Worm (Caenorhabditis elegans) whole organism, early embryonic: ENCODE results near the gene pepm-1.

Experiments used
- ama-1 ChIP-seq: fragments of 150-350 bp; optimal IDR thresholded peaks from 2 replicates; lab custom pipeline; 2014
- ets-7 ChIP-seq: sonication (generic microtip); optimal IDR thresholded peaks from 2 replicates; lab custom pipeline; 2016; ENCODE audit warnings: missing genotype, missing genetic modification characterization, missing compliant biosample characterization
- scrt-1 ChIP-seq: fragments of 200-800 bp; sonication (Bioruptor generic); IDR thresholded peaks from 2 replicates; pipeline ENCODE4 v1.3.6; 2022; ENCODE audit warnings: missing genetic modification characterization, missing compliant biosample characterization
- sea-1 ChIP-seq: fragments of 200-800 bp; sonication (Bioruptor generic); conservative IDR thresholded peaks from 2 replicates; pipeline ENCODE4 v1.3.6; 2022; ENCODE audit warnings: missing genetic modification characterization, missing compliant biosample characterization
- tbx-11 ChIP-seq: fragments of 200-800 bp; sonication (Bioruptor generic); IDR thresholded peaks from 2 replicates; pipeline ENCODE4 v1.3.6; 2022; ENCODE audit warnings: missing genetic modification characterization, missing compliant biosample characterization
- tbx-37 ChIP-seq: fragments of 200-800 bp; sonication (Bioruptor generic); conservative IDR thresholded peaks from 2 replicates; pipeline ENCODE4 v1.3.6; 2022; ENCODE audit warnings: missing genetic modification reagents, missing genetic modification characterization, missing compliant biosample characterization
- tra-4 ChIP-seq: sonication (generic microtip); optimal IDR thresholded peaks from 2 replicates; lab custom pipeline; 2017; ENCODE audit warnings: missing genetic modification characterization, missing compliant biosample characterization

DNA sequence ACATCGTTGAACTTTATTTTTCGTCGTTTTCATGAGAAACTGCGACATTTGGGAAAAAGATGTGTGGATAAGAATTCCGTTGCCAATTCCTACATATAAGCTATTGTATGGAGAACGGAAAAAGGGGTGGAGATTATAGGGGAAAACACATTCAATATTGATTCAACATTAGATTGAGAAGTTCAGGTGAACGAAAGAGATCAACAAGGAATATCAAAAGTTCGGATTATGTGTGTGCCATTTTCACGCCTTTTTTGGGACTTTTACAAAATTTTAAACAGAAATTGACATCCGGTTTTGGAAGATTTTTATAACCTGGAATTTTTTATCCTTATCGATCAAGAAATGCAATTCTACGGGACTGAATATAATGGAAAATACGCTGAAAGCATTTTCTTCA is 1.1 kb upstream of the pepm-1 start, which contains the start of gene F47B8.5:
- TF ChIP-seq tra-4 (tag; lab: Kevin White, UChicago) (no peak), ama-1 (no peak), tbx-37 (GFP tag; lab: Robert Waterston, UW) (no peak), sea-1 (GFP tag; lab: Robert Waterston, UW) (no peak), scrt-1 (GFP tag; lab: Robert Waterston, UW) (no peak), tbx-11 (no peak), ets-7 (tag; lab: Kevin White, UChicago) (no peak)
